Fruit fly (Drosophila melanogaster) whole organism, embryonic: ENCODE data around the gene cv-c.

Source experiments
- Asciz ChIP-seq: fragments of 200-800 bp; sonication (Bioruptor generic); optimal IDR thresholded peaks from 2 replicates; lab custom pipeline; 2017; ENCODE audit warnings: missing biosample characterization, mild to moderate bottlenecking, missing genetic modification characterization, missing genetic modification reagents
- Atf3 ChIP-seq: fragments of 200-800 bp; sonication (Bioruptor generic); optimal IDR thresholded peaks from 3 replicates; lab custom pipeline; 2016; ENCODE audit warnings: missing biosample characterization, missing genetic modification characterization
- Bdp1 ChIP-seq: fragments of 200-800 bp; sonication (Bioruptor generic); optimal IDR thresholded peaks from 3 replicates; lab custom pipeline; 2016; ENCODE audit warnings: missing biosample characterization, missing genetic modification characterization
- CG12071 ChIP-seq: fragments of 200-800 bp; sonication (Bioruptor generic); optimal IDR thresholded peaks from 3 replicates; lab custom pipeline; 2018; ENCODE audit warnings: missing biosample characterization, mild to moderate bottlenecking, missing genetic modification characterization
- CG12219 ChIP-seq: fragments of 200-800 bp; sonication (Bioruptor generic); optimal IDR thresholded peaks from 3 replicates; lab custom pipeline; 2018; ENCODE audit warnings: missing biosample characterization, mild to moderate bottlenecking, missing genetic modification characterization
- CG12299 ChIP-seq: fragments of 200-800 bp; sonication (Bioruptor generic); optimal IDR thresholded peaks from 2 replicates; lab custom pipeline; 2018; ENCODE audit warnings: missing biosample characterization, mild to moderate bottlenecking, missing genetic modification characterization
- CG13296 ChIP-seq: fragments of 200-800 bp; sonication (Bioruptor generic); optimal IDR thresholded peaks from 3 replicates; lab custom pipeline; 2018; ENCODE audit warnings: missing biosample characterization, mild to moderate bottlenecking, missing genetic modification characterization
- CG13894 ChIP-seq: fragments of 200-800 bp; sonication (Bioruptor generic); optimal IDR thresholded peaks from 3 replicates; lab custom pipeline; 2018; ENCODE audit warnings: missing biosample characterization, mild to moderate bottlenecking, missing genetic modification characterization, moderate library complexity
- CG14014 ChIP-seq: fragments of 200-800 bp; sonication (Bioruptor generic); IDR thresholded peaks from 2 replicates; pipeline ENCODE4 v1.3.6; 2022; ENCODE audit warnings: missing biosample characterization, missing genetic modification characterization
- CG15696 ChIP-seq: fragments of 200-800 bp; sonication (Bioruptor generic); optimal IDR thresholded peaks from 2 replicates; lab custom pipeline; 2019; ENCODE audit warnings: missing biosample characterization, mild to moderate bottlenecking, missing genetic modification characterization, moderate library complexity
- CG17361 ChIP-seq: fragments of 200-800 bp; sonication (Bioruptor generic); IDR thresholded peaks from 3 replicates; pipeline ENCODE4 v1.3.6; 2022; ENCODE audit warnings: missing biosample characterization, missing genetic modification characterization
- CG18599 ChIP-seq: fragments of 200-800 bp; sonication (Bioruptor generic); optimal IDR thresholded peaks from 3 replicates; lab custom pipeline; 2017; ENCODE audit warnings: missing biosample characterization, missing genetic modification characterization, mild to moderate bottlenecking, moderate library complexity, missing genetic modification reagents
- CG3065 ChIP-seq: fragments of 200-800 bp; sonication (Bioruptor generic); optimal IDR thresholded peaks from 2 replicates; lab custom pipeline; 2016; ENCODE audit warnings: missing biosample characterization, missing genetic modification characterization
- CG34376 ChIP-seq: fragments of 200-800 bp; sonication (Bioruptor generic); optimal IDR thresholded peaks from 2 replicates; lab custom pipeline; 2018; ENCODE audit warnings: missing biosample characterization, mild to moderate bottlenecking, missing genetic modification characterization
- CG42726 ChIP-seq: fragments of 200-800 bp; sonication (Bioruptor generic); IDR thresholded peaks from 2 replicates; pipeline ENCODE4 v1.3.6; 2022; ENCODE audit warnings: missing biosample characterization, missing genetic modification characterization; ENCODE audit not compliant: partially characterized antibody
- CG6765 ChIP-seq: fragments of 200-800 bp; sonication (Bioruptor generic); optimal IDR thresholded peaks from 3 replicates; lab custom pipeline; 2017; ENCODE audit warnings: missing biosample characterization, mild to moderate bottlenecking, missing genetic modification characterization
- CG7745 ChIP-seq: fragments of 200-800 bp; sonication (Bioruptor generic); optimal IDR thresholded peaks from 2 replicates; lab custom pipeline; 2018; ENCODE audit warnings: missing biosample characterization, mild to moderate bottlenecking, missing genetic modification characterization, moderate library complexity
- CG8924 ChIP-seq: fragments of 200-800 bp; optimal IDR thresholded peaks from 3 replicates; lab custom pipeline; 2019; ENCODE audit warnings: missing biosample characterization, mild to moderate bottlenecking, missing genetic modification characterization, moderate library complexity
- CG8944 ChIP-seq: fragments of 200-800 bp; sonication (Bioruptor generic); optimal IDR thresholded peaks from 3 replicates; lab custom pipeline; 2016; ENCODE audit warnings: missing biosample characterization, missing genetic modification characterization
- CrebB ChIP-seq: fragments of 200-800 bp; sonication (Bioruptor generic); optimal IDR thresholded peaks from 3 replicates; lab custom pipeline; 2018; ENCODE audit warnings: missing biosample characterization, mild to moderate bottlenecking, missing genetic modification characterization
- Dip2 ChIP-seq: fragments of 200-800 bp; sonication (Bioruptor generic); IDR thresholded peaks from 2 replicates; pipeline ENCODE4 v1.3.6; 2022; ENCODE audit warnings: missing biosample characterization, missing genetic modification characterization
- Fer3 ChIP-seq: fragments of 200-800 bp; sonication (Bioruptor generic); optimal IDR thresholded peaks from 2 replicates; lab custom pipeline; 2018; ENCODE audit warnings: missing biosample characterization, mild to moderate bottlenecking, missing genetic modification characterization, moderate library complexity
- H2.0 ChIP-seq: fragments of 200-800 bp; sonication (Bioruptor generic); IDR thresholded peaks from 2 replicates; pipeline ENCODE4 v1.3.6; 2022; ENCODE audit warnings: missing biosample characterization, missing genetic modification characterization
- Hmr ChIP-seq: fragments of 200-800 bp; sonication (Bioruptor generic); optimal IDR thresholded peaks from 3 replicates; lab custom pipeline; 2017; ENCODE audit warnings: mild to moderate bottlenecking, missing biosample characterization, missing genetic modification reagents, missing genetic modification characterization
- Hmx ChIP-seq: fragments of 200-800 bp; sonication (Bioruptor generic); optimal IDR thresholded peaks from 2 replicates; lab custom pipeline; 2016; ENCODE audit warnings: missing biosample characterization, missing genetic modification characterization
- Hsf ChIP-seq: fragments of 200-800 bp; sonication (Bioruptor generic); optimal IDR thresholded peaks from 3 replicates; lab custom pipeline; 2016; ENCODE audit warnings: missing biosample characterization, missing genetic modification characterization
- Meics ChIP-seq: fragments of 200-800 bp; sonication (Bioruptor generic); optimal IDR thresholded peaks from 2 replicates; lab custom pipeline; 2017; ENCODE audit warnings: missing biosample characterization, mild to moderate bottlenecking, missing genetic modification characterization
- Myb ChIP-seq: fragments of 200-800 bp; sonication (Bioruptor generic); optimal IDR thresholded peaks from 2 replicates; lab custom pipeline; 2016; ENCODE audit warnings: missing biosample characterization, missing genetic modification characterization
- Oli ChIP-seq: fragments of 200-800 bp; sonication (Bioruptor generic); optimal IDR thresholded peaks from 2 replicates; lab custom pipeline; 2018; ENCODE audit warnings: missing biosample characterization, mild to moderate bottlenecking, missing genetic modification characterization, moderate library complexity
- Sin3A ChIP-seq: fragments of >200 bp; optimal IDR thresholded peaks from 2 replicates; lab custom pipeline; 2018
- bab2 ChIP-seq: fragments of 200-800 bp; sonication (Bioruptor generic); optimal IDR thresholded peaks from 2 replicates; lab custom pipeline; 2016; ENCODE audit warnings: missing biosample characterization, missing genetic modification characterization
- bsh ChIP-seq, 2 experiments: fragments of 200-800 bp; sonication (Bioruptor generic); optimal IDR thresholded peaks; 2 replicates each; lab custom pipeline; 2017 to 2018; ENCODE audit warnings: mild to moderate bottlenecking in 2 of 2, missing biosample characterization in 2 of 2, missing genetic modification characterization in 2 of 2, moderate library complexity in 1 of 2
- chinmo ChIP-seq: fragments of 200-800 bp; sonication (Bioruptor generic); IDR thresholded peaks from 4 replicates; pipeline ENCODE4 v1.3.6; 2022; ENCODE audit warnings: missing biosample characterization, missing genetic modification characterization; ENCODE audit not compliant: partially characterized antibody
- cwo ChIP-seq: fragments of 200-800 bp; sonication (Bioruptor generic); optimal IDR thresholded peaks from 3 replicates; lab custom pipeline; 2017; ENCODE audit warnings: missing biosample characterization, missing genetic modification characterization, mild to moderate bottlenecking, moderate library complexity, missing genetic modification reagents
- en ChIP-seq: fragments of 200-800 bp; sonication (Bioruptor generic); optimal IDR thresholded peaks from 2 replicates; lab custom pipeline; 2016; ENCODE audit warnings: missing biosample characterization, missing genetic modification characterization
- exex ChIP-seq: fragments of 200-800 bp; sonication (Bioruptor generic); optimal IDR thresholded peaks from 4 replicates; lab custom pipeline; 2018; ENCODE audit warnings: missing biosample characterization, mild to moderate bottlenecking, missing genetic modification characterization, moderate library complexity
- gsb ChIP-seq: fragments of 200-800 bp; sonication (Bioruptor generic); IDR thresholded peaks from 2 replicates; pipeline ENCODE4 v1.3.6; 2022; ENCODE audit warnings: missing biosample characterization, missing genetic modification characterization
- gt ChIP-seq: fragments of 200-800 bp; sonication (Bioruptor generic); IDR thresholded peaks from 2 replicates; pipeline ENCODE4 v1.3.6; 2022; ENCODE audit warnings: missing biosample characterization, missing genetic modification characterization
- ham ChIP-seq: fragments of 200-800 bp; sonication (Bioruptor generic); IDR thresholded peaks from 2 replicates; pipeline ENCODE4 v1.3.6; 2022; ENCODE audit warnings: missing biosample characterization, missing genetic modification characterization
- hkb ChIP-seq, 2 experiments: fragments of 200-800 bp in 1 of 2; fragments of >200 bp in 1 of 2; sonication (Bioruptor generic) in 1 of 2; IDR thresholded peaks in 1 of 2; optimal IDR thresholded peaks in 1 of 2; 2 replicates each; pipeline versions ENCODE4 v1.3.6 to Lab custom; 2017 to 2022; ENCODE audit warnings: missing biosample characterization in 1 of 2, missing genetic modification characterization in 1 of 2
- insv ChIP-seq, 2 experiments: fragments of 200-800 bp; sonication (Bioruptor generic); optimal IDR thresholded peaks; 3 replicates each; lab custom pipeline; 2016 to 2018; ENCODE audit warnings: missing biosample characterization in 2 of 2, missing genetic modification characterization in 2 of 2
- jigr1 ChIP-seq: fragments of 200-800 bp; sonication (Bioruptor generic); IDR thresholded peaks from 3 replicates; pipeline ENCODE4 v1.3.6; 2022; ENCODE audit warnings: missing biosample characterization, missing genetic modification characterization
- klu ChIP-seq: fragments of 200-800 bp; sonication (Bioruptor generic); IDR thresholded peaks from 2 replicates; pipeline ENCODE4 v1.3.6; 2022; ENCODE audit warnings: missing biosample characterization, missing genetic modification characterization
- odd ChIP-seq: fragments of 200-800 bp; sonication (Bioruptor generic); optimal IDR thresholded peaks from 2 replicates; lab custom pipeline; 2017; ENCODE audit warnings: missing biosample characterization, mild to moderate bottlenecking, missing genetic modification characterization
- pb ChIP-seq: fragments of 200-800 bp; sonication (Bioruptor generic); optimal IDR thresholded peaks from 3 replicates; lab custom pipeline; 2016; ENCODE audit warnings: missing biosample characterization, missing genetic modification characterization
- pfk ChIP-seq: fragments of 200-800 bp; sonication (Bioruptor generic); optimal IDR thresholded peaks from 2 replicates; lab custom pipeline; 2018; ENCODE audit warnings: missing biosample characterization, mild to moderate bottlenecking, missing genetic modification characterization, moderate library complexity
- repo ChIP-seq: fragments of 200-800 bp; sonication (Bioruptor generic); optimal IDR thresholded peaks from 2 replicates; lab custom pipeline; 2016; ENCODE audit warnings: missing biosample characterization, missing genetic modification characterization
- seq ChIP-seq: fragments of 200-800 bp; sonication (Bioruptor generic); IDR thresholded peaks from 2 replicates; pipeline ENCODE4 v1.3.6; 2022; ENCODE audit warnings: missing biosample characterization, missing genetic modification characterization
- stc ChIP-seq: fragments of 200-800 bp; sonication (Bioruptor generic); IDR thresholded peaks from 2 replicates; pipeline ENCODE4 v1.3.6; 2022; ENCODE audit warnings: missing biosample characterization, missing genetic modification characterization
- zfh2 ChIP-seq: fragments of 200-800 bp; sonication (Bioruptor generic); optimal IDR thresholded peaks from 2 replicates; lab custom pipeline; 2016; ENCODE audit warnings: missing biosample characterization, missing genetic modification characterization

cv-c gene

DNA sequence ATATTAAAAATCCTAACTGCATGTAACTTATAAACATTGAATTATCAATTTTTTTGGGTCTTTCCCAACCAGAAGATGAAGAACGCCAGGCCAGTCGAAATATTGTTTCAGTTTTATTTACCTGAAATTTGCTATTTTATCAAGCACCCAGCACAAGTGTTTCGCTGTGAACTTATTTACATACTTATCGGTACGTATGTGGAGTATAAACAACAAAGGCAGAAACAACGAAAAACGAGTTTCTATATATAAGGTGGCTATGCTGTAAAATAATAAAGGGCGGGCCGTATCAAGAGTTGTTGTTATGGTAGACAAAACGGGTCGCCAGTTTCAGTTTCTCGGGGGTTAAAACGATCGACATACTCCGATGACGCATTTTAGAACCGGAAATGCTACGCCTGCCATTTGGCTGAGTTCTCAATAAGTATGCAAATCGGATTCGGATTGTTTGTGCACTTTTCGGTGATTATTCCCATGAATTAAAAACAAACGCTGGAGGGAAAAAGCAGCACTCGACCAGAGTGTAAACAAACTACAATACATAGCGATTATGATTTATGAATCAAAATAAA, 1.8 kb downstream of the cv-c start (continued):
- TF ChIP-seq Hsf (GFP tag; lab: Kevin White, UChicago) (no peak), pfk (GFP tag; lab: Kevin White, UChicago) (no peak), Meics (GFP tag; lab: Kevin White, UChicago) (peak; percentile 50), jigr1 (GFP tag; lab: Robert Waterston, UW) (no peak), CG12071 (GFP tag; lab: Kevin White, UChicago) (peak; percentile 52), bab2 (GFP tag; lab: Kevin White, UChicago) (peak; percentile 21), CG8924 (tag; lab: Kevin White, UChicago) (no peak), cwo (peak; percentile 17), klu (GFP tag; lab: Robert Waterston, UW) (no peak), Hmr (GFP tag; lab: Kevin White, UChicago) (peak; percentile 69), H2.0 (GFP tag; lab: Robert Waterston, UW) (no peak), Myb (GFP tag; lab: Kevin White, UChicago) (no peak), exex (tag; lab: Kevin White, UChicago) (no peak), pb (GFP tag; lab: Kevin White, UChicago) (no peak), Bdp1 (GFP tag; lab: Kevin White, UChicago) (no peak), CG17361 (GFP tag; lab: Robert Waterston, UW) (no peak), gt (GFP tag; lab: Robert Waterston, UW) (no peak), CG13894 (peak; percentile 64), Hmx (GFP tag; lab: Kevin White, UChicago) (no peak), CG14014 (GFP tag; lab: Robert Waterston, UW) (peak; percentile 41; the same call in 1 of the 2 replicates), CG8944 (GFP tag; lab: Kevin White, UChicago) (no peak), insv (GFP tag; optimal IDR thresholded peaks at IDR 0.05; lab: Kevin White, UChicago) (peak in 1 of 2 experiments; percentile 11), Fer3 (peak; percentile 44), Asciz (peak; percentile 32), ham (GFP tag; lab: Robert Waterston, UW) (no peak), CrebB (tag; lab: Kevin White, UChicago) (peak; percentile 34), CG15696 (no peak), Atf3 (GFP tag; lab: Kevin White, UChicago) (no peak), Dip2 (GFP tag; lab: Robert Waterston, UW) (no peak), CG6765 (GFP tag; lab: Kevin White, UChicago) (peak; percentile 46), CG18599 (GFP tag; lab: Kevin White, UChicago) (peak; percentile 54), Sin3A (no peak), CG13296 (peak; percentile 70), CG12219 (GFP tag; lab: Kevin White, UChicago) (peak; percentile 15), stc (GFP tag; lab: Robert Waterston, UW) (no peak), chinmo (GFP tag; lab: Robert Waterston, UW) (peak; percentile 66; the same call in 1 of the 4 replicates), Oli (tag; lab: Kevin White, UChicago) (no peak), seq (GFP tag; lab: Robert Waterston, UW) (peak; percentile 62), CG12299 (tag; lab: Kevin White, UChicago) (peak; percentile 6), en (GFP tag; lab: Kevin White, UChicago) (no peak), hkb (optimal IDR thresholded peaks at IDR 0.05; lab: Kevin White, UChicago) (no peak), hkb (GFP tag; IDR thresholded peaks at IDR 0.05; lab: Robert Waterston, UW) (peak; percentile 49), CG34376 (GFP tag; lab: Kevin White, UChicago) (peak; percentile 22), repo (GFP tag; lab: Kevin White, UChicago) (no peak), CG7745 (peak; percentile 0), zfh2 (GFP tag; lab: Kevin White, UChicago) (no peak), gsb (GFP tag; lab: Robert Waterston, UW) (0 out of 2 replicates have a peak, but pooled peaks have one; percentile 16), CG3065 (GFP tag; lab: Kevin White, UChicago) (no peak), bsh (GFP tag; optimal IDR thresholded peaks at IDR 0.05; lab: Kevin White, UChicago) (no peak), CG42726 (GFP tag; lab: Robert Waterston, UW) (no peak), odd (GFP tag; lab: Kevin White, UChicago) (peak; percentile 43)
